Fruit fly (Drosophila melanogaster) whole organism, adult: ENCODE data around the gene CG34316.

Experiments
- CG11617 ChIP-seq: fragments of 200-800 bp; sonication (Bioruptor generic); optimal IDR thresholded peaks from 2 replicates; lab custom pipeline; 2017; ENCODE audit warnings: mild to moderate bottlenecking, missing biosample characterization, missing genetic modification reagents, missing genetic modification characterization
- CG12768 ChIP-seq: fragments of 200-800 bp; sonication (Bioruptor generic); optimal IDR thresholded peaks from 2 replicates; lab custom pipeline; 2017; ENCODE audit warnings: missing biosample characterization, missing genetic modification characterization, mild to moderate bottlenecking, moderate library complexity, missing genetic modification reagents
- CG14711 ChIP-seq: fragments of 200-800 bp; sonication (Bioruptor generic); optimal IDR thresholded peaks from 2 replicates; lab custom pipeline; 2018; ENCODE audit warnings: missing biosample characterization, mild to moderate bottlenecking, missing genetic modification characterization, moderate library complexity
- CG1620 ChIP-seq: fragments of 200-800 bp; sonication (Bioruptor generic); optimal IDR thresholded peaks from 2 replicates; lab custom pipeline; 2016; ENCODE audit warnings: missing biosample characterization, missing genetic modification characterization
- CG33017 ChIP-seq: fragments of 200-800 bp; sonication (Bioruptor generic); optimal IDR thresholded peaks from 2 replicates; lab custom pipeline; 2018; ENCODE audit warnings: missing biosample characterization, mild to moderate bottlenecking, missing genetic modification characterization, moderate library complexity
- CG5204 ChIP-seq: fragments of 200-800 bp; sonication (Bioruptor generic); optimal IDR thresholded peaks from 2 replicates; lab custom pipeline; 2016; ENCODE audit warnings: missing biosample characterization, missing genetic modification characterization
- CG7045 ChIP-seq: fragments of 200-800 bp; sonication (Bioruptor generic); optimal IDR thresholded peaks from 2 replicates; lab custom pipeline; 2017; ENCODE audit warnings: missing biosample characterization, mild to moderate bottlenecking, missing genetic modification characterization
- CG7101 ChIP-seq: fragments of 200-800 bp; sonication (Bioruptor generic); optimal IDR thresholded peaks from 2 replicates; lab custom pipeline; 2018; ENCODE audit warnings: missing biosample characterization, mild to moderate bottlenecking, missing genetic modification characterization, moderate library complexity
- Clk ChIP-seq: fragments of 200-800 bp; sonication (Bioruptor generic); optimal IDR thresholded peaks from 2 replicates; lab custom pipeline; 2017; ENCODE audit warnings: missing biosample characterization, missing genetic modification characterization
- Crg-1 ChIP-seq: fragments of 200-800 bp; sonication (Bioruptor generic); optimal IDR thresholded peaks from 2 replicates; lab custom pipeline; 2016; ENCODE audit warnings: missing biosample characterization, missing genetic modification characterization
- Hr96 ChIP-seq: fragments of 200-800 bp; sonication (Bioruptor generic); optimal IDR thresholded peaks from 2 replicates; lab custom pipeline; 2016; ENCODE audit warnings: missing biosample characterization, missing genetic modification characterization
- Mnt ChIP-seq: fragments of 200-800 bp; sonication (Bioruptor generic); optimal IDR thresholded peaks from 2 replicates; lab custom pipeline; 2016; ENCODE audit warnings: missing biosample characterization, mild to moderate bottlenecking, missing genetic modification characterization
- bab1 ChIP-seq: fragments of 200-800 bp; sonication (Bioruptor generic); optimal IDR thresholded peaks from 3 replicates; lab custom pipeline; 2019; ENCODE audit warnings: missing biosample characterization, mild to moderate bottlenecking, missing genetic modification characterization, moderate library complexity
- cic ChIP-seq: fragments of 200-800 bp; sonication (Bioruptor generic); optimal IDR thresholded peaks from 2 replicates; lab custom pipeline; 2017; ENCODE audit warnings: missing biosample characterization, mild to moderate bottlenecking, missing genetic modification characterization, moderate library complexity
- cnc ChIP-seq, 2 experiments: fragments of >200 bp; optimal IDR thresholded peaks; 2 replicates each; lab custom pipeline; 2017
- kay ChIP-seq: fragments of 200-800 bp; sonication (Bioruptor generic); peaks from one replicate; lab custom pipeline; 2016; ENCODE audit warnings: missing biosample characterization, missing genetic modification characterization, borderline replicate concordance
- ovo ChIP-seq: fragments of 200-800 bp; sonication (Bioruptor generic); optimal IDR thresholded peaks from 2 replicates; lab custom pipeline; 2016; ENCODE audit warnings: missing biosample characterization, missing genetic modification characterization
- pad ChIP-seq: fragments of 200-800 bp; sonication (Bioruptor generic); optimal IDR thresholded peaks from 3 replicates; lab custom pipeline; 2017; ENCODE audit warnings: missing biosample characterization, missing genetic modification characterization, mild to moderate bottlenecking, moderate library complexity, missing genetic modification reagents
- tj ChIP-seq: fragments of 200-800 bp; sonication (Bioruptor generic); optimal IDR thresholded peaks from 3 replicates; lab custom pipeline; 2017; ENCODE audit warnings: missing biosample characterization, mild to moderate bottlenecking, missing genetic modification characterization, moderate library complexity
- toe ChIP-seq: fragments of 200-800 bp; sonication (Bioruptor generic); optimal IDR thresholded peaks from 2 replicates; lab custom pipeline; 2016; ENCODE audit warnings: missing biosample characterization, missing genetic modification characterization

The CG34316 gene

DNA sequence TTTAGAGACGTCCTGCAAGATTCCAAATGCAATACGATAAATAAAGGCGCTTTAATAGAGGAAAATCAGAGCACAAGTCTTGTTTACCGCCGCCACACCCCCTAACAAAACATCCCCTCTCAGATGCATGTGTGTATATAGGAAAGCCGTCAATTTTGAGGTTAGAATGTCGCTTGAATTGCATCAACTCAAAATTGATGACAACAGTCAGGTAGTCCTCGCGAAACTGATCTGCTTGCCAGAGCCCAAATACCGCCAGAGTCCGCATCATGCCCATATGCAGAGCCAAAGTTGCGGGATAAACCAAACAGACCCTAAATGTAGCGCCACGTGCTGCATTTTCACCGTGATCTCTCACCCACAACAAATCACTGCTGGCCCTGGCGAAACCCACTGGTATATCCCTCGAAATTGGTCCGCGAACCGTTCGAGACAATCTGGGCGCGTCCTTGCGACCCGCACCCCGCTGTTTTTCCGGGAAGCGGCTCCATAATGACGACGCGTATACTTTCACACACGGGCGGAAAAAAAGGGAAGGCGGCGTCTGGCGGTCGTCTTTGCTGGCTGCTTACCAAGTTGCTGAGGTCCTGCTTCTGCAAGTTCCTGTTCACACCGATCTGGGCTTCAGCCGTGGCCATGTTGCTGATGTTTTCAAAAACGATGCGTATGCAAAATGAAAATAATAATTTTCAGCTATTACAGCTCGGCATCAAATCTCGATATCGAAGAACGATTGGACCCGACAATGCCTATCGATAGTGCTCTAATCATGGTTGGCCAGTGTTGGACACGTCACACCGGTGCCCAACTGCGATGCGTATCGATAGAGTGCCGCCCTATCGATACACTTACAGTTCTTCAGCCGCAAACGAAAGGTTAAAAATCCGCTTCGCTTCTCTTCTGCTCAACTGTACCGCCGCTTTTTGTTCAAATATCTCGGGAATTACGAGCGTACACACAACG is 32.6 kb downstream of the CG34316 start, which contains the start of the genes eIF2gamma and Set:
TSS of gene eIF2gamma (minus strand) at position 749 of the 963 bp plus-strand sequence.
TSS of gene Set (plus strand) at position 843 of the 963 bp plus-strand sequence.
- TF ChIP-seq CG1620 (GFP tag; lab: Kevin White, UChicago) (peak; percentile 68), CG12768 (peak; percentile 41), Hr96 (no peak), cnc (optimal IDR thresholded peaks at IDR 0.05; lab: Kevin White, UChicago) (no peak), CG33017 (tag; lab: Kevin White, UChicago) (peak; percentile 29), cic (GFP tag; lab: Kevin White, UChicago) (no peak), kay (GFP tag; lab: Kevin White, UChicago) (no peak), CG14711 (tag; lab: Kevin White, UChicago) (peak; percentile 26), bab1 (GFP tag; lab: Kevin White, UChicago) (peak; percentile 55), ovo (GFP tag; lab: Kevin White, UChicago) (peak; percentile 47), Mnt (peak; percentile 79), pad (GFP tag; lab: Kevin White, UChicago) (peak; percentile 63), CG5204 (GFP tag; lab: Kevin White, UChicago) (no peak), CG11617 (no peak), Crg-1 (GFP tag; lab: Kevin White, UChicago) (peak; percentile 30), Clk (GFP tag; lab: Kevin White, UChicago) (peak; percentile 60), toe (GFP tag; lab: Kevin White, UChicago) (no peak), tj (GFP tag; lab: Kevin White, UChicago) (peak; percentile 72), CG7101 (tag; lab: Kevin White, UChicago) (peak; percentile 61), CG7045 (no peak)

DNA sequence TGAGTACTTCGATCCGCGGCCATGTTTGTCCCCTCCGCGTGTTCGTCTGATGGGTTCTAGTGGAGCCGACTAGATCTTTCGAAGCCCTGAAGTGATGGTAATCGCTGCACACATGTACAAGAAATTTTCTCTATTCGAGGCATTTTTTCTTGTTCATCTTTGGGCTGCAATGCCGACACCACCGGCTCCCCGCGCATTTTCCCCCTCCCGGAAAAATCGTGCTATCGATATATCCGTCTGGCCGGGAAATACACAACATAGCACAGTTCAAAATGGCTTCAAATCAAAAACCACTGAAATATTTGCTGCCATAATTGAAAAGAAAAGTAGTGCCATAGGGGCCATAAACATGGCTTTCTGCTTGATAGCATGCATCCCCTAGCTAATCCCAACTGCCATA is 33.6 kb downstream of the CG34316 start:
- TF ChIP-seq pad (GFP tag; lab: Kevin White, UChicago) (no peak), CG7045 (no peak), toe (GFP tag; lab: Kevin White, UChicago) (no peak), CG7101 (tag; lab: Kevin White, UChicago) (no peak), Clk (GFP tag; lab: Kevin White, UChicago) (no peak), Hr96 (no peak), Crg-1 (GFP tag; lab: Kevin White, UChicago) (no peak), CG1620 (GFP tag; lab: Kevin White, UChicago) (no peak), cic (GFP tag; lab: Kevin White, UChicago) (no peak), bab1 (GFP tag; lab: Kevin White, UChicago) (no peak), CG12768 (no peak), CG11617 (no peak), ovo (GFP tag; lab: Kevin White, UChicago) (no peak), cnc (optimal IDR thresholded peaks at IDR 0.05; lab: Kevin White, UChicago) (no peak), Mnt (no peak), CG5204 (GFP tag; lab: Kevin White, UChicago) (no peak), kay (GFP tag; lab: Kevin White, UChicago) (no peak), CG14711 (tag; lab: Kevin White, UChicago) (no peak), CG33017 (tag; lab: Kevin White, UChicago) (no peak)

- TF ChIP-seq cic (GFP tag; lab: Kevin White, UChicago) (no peak), CG11617 (peak; percentile 51), CG14711 (tag; lab: Kevin White, UChicago) (peak; percentile 59), kay (GFP tag; lab: Kevin White, UChicago) (no peak), CG12768 (no peak), ovo (GFP tag; lab: Kevin White, UChicago) (no peak), bab1 (GFP tag; lab: Kevin White, UChicago) (peak; percentile 74), toe (GFP tag; lab: Kevin White, UChicago) (no peak), pad (GFP tag; lab: Kevin White, UChicago) (no peak), CG33017 (tag; lab: Kevin White, UChicago) (peak; percentile 43), Clk (GFP tag; lab: Kevin White, UChicago) (no peak), CG1620 (GFP tag; lab: Kevin White, UChicago) (peak; percentile 20), Mnt (peak; percentile 60), cnc (optimal IDR thresholded peaks at IDR 0.05; lab: Kevin White, UChicago) (no peak), tj (GFP tag; lab: Kevin White, UChicago) (no peak), Crg-1 (GFP tag; lab: Kevin White, UChicago) (peak; percentile 17), Hr96 (no peak), CG7101 (tag; lab: Kevin White, UChicago) (peak; percentile 46), CG7045 (no peak)
Observed at dm6 chr3R:15265406-15266040, 35.1 kb downstream of the CG34316 start, which contains the start of gene ATPsynO. TSS of gene ATPsynO (plus strand) at chr3R:15265591.

DNA sequence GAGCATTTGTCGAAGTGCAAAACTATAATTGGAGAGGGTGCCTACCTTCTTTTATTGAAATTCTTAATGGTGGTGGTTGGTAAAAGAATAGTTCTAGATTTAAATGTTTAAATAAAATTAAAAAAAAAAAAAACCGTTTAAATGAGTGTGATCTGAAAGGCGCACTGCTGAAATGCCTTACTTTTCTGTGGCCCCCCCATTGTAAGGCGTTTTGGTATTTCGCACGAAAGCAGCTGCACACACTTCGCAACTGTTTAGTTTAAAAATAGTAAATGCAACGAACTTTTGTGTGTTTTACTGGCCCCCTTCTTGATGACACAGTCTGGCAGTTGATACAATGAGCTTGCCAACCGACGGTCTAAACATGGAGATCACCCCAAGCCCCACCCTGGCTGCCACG is 38.0 kb downstream of the CG34316 start, which contains the start of the genes CG14864 and Zip88E:
TSS of gene CG14864 (minus strand) at position 113 of the 400 bp plus-strand sequence.
TSS of gene Zip88E (plus strand) at position 237 of the 400 bp plus-strand sequence.
- peak; percentile 16 for TF ChIP-seq bab1 (GFP tag; lab: Kevin White, UChicago)
- TF ChIP-seq CG1620 (GFP tag; lab: Kevin White, UChicago): no peak
- no peak for TF ChIP-seq toe (GFP tag; lab: Kevin White, UChicago)
- no peak for TF ChIP-seq Hr96

DNA sequence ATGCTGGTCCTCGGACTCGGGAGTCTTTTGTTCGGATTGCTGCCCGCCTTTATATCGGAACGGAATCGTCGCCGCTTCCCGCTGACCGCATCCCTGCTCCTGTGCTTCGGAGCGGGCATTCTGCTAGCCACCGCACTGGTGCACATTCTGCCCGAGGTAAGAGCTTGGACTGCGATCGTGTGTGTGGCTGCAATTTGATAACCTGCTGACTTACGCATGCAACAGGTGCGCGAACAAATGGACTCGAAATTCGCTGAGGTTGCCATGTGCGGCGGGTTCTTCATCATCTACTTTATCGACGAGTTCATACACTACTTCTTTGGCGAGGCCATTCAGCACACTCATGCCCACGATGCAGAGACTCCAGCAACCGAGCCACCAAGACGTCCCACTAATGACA is 38.5 kb downstream of the CG34316 start:
- peak; percentile 90 for TF ChIP-seq tj (GFP tag; lab: Kevin White, UChicago)
- no peak for TF ChIP-seq CG5204 (GFP tag; lab: Kevin White, UChicago)
